Worm (Caenorhabditis elegans) whole organism, early embryonic: ENCODE results near the gene C26E6.1.
A peak's percentile ranks its signal among the peaks of the same experiment; 100 is the strongest.

Experiments
- B0310.2 ChIP-seq: sonication (generic microtip); optimal IDR thresholded peaks from 2 replicates; lab custom pipeline; 2016; ENCODE audit warnings: mild to moderate bottlenecking, missing genetic modification characterization, missing compliant biosample characterization
- F13C5.2 ChIP-seq: sonication (generic microtip); optimal IDR thresholded peaks from 2 replicates; lab custom pipeline; 2017; ENCODE audit warnings: mild to moderate bottlenecking, missing genetic modification characterization, inconsistent platforms, missing compliant biosample characterization
- aly-1 ChIP-seq: sonication (generic microtip); optimal IDR thresholded peaks from 2 replicates; lab custom pipeline; 2016; ENCODE audit warnings: missing genetic modification characterization, missing compliant biosample characterization
- ama-1 ChIP-seq: fragments of 150-350 bp; optimal IDR thresholded peaks from 2 replicates; lab custom pipeline; 2014
- ceh-13 ChIP-seq: fragments of 200-800 bp; sonication (Bioruptor generic); optimal IDR thresholded peaks from 2 replicates; lab custom pipeline; 2018; ENCODE audit warnings: mild to moderate bottlenecking, missing genetic modification characterization, missing compliant biosample characterization
- ceh-36 ChIP-seq: sonication (generic microtip); optimal IDR thresholded peaks from 2 replicates; lab custom pipeline; 2016; ENCODE audit warnings: missing genetic modification characterization, inconsistent platforms, missing compliant biosample characterization
- ets-7 ChIP-seq: sonication (generic microtip); optimal IDR thresholded peaks from 2 replicates; lab custom pipeline; 2016; ENCODE audit warnings: missing genotype, missing genetic modification characterization, missing compliant biosample characterization
- flt-1 ChIP-seq: fragments of 200-800 bp; sonication (Bioruptor generic); IDR thresholded peaks from 2 replicates; pipeline ENCODE4 v1.3.6; 2022; ENCODE audit warnings: missing genetic modification characterization, missing compliant biosample characterization
- hmbx-1 ChIP-seq: sonication (generic microtip); optimal IDR thresholded peaks from 2 replicates; lab custom pipeline; 2016; ENCODE audit warnings: mild to moderate bottlenecking, missing genetic modification characterization, missing compliant biosample characterization
- hmg-4 ChIP-seq: fragments of 200-800 bp; sonication (Bioruptor generic); optimal IDR thresholded peaks from 2 replicates; lab custom pipeline; 2018; ENCODE audit warnings: mild to moderate bottlenecking, missing genetic modification characterization, missing compliant biosample characterization
- hnd-1 ChIP-seq: sonication (generic microtip); optimal IDR thresholded peaks from 2 replicates; lab custom pipeline; 2016; ENCODE audit warnings: missing genetic modification characterization, missing compliant biosample characterization
- pes-1 ChIP-seq: fragments of 200-800 bp; sonication (Bioruptor generic); IDR thresholded peaks from 2 replicates; pipeline ENCODE4 v1.3.6; 2022; ENCODE audit warnings: missing genetic modification reagents, missing genetic modification characterization, missing compliant biosample characterization
- scrt-1 ChIP-seq: fragments of 200-800 bp; sonication (Bioruptor generic); IDR thresholded peaks from 2 replicates; pipeline ENCODE4 v1.3.6; 2022; ENCODE audit warnings: missing genetic modification characterization, missing compliant biosample characterization
- sea-1 ChIP-seq: fragments of 200-800 bp; sonication (Bioruptor generic); conservative IDR thresholded peaks from 2 replicates; pipeline ENCODE4 v1.3.6; 2022; ENCODE audit warnings: missing genetic modification characterization, missing compliant biosample characterization
- tbx-11 ChIP-seq: fragments of 200-800 bp; sonication (Bioruptor generic); IDR thresholded peaks from 2 replicates; pipeline ENCODE4 v1.3.6; 2022; ENCODE audit warnings: missing genetic modification characterization, missing compliant biosample characterization
- tbx-37 ChIP-seq: fragments of 200-800 bp; sonication (Bioruptor generic); conservative IDR thresholded peaks from 2 replicates; pipeline ENCODE4 v1.3.6; 2022; ENCODE audit warnings: missing genetic modification reagents, missing genetic modification characterization, missing compliant biosample characterization
- tra-4 ChIP-seq: sonication (generic microtip); optimal IDR thresholded peaks from 2 replicates; lab custom pipeline; 2017; ENCODE audit warnings: missing genetic modification characterization, missing compliant biosample characterization

C26E6.1 gene

ce11 chrIII:4932203-4932699 lies 24.4 kb upstream of the C26E6.1 start, which contains the start of the genes C26E6.12 and eri-9:
Gene C26E6.12, minus strand, starts transcription at chrIII:4932253.
Gene eri-9, plus strand, starts transcription at chrIII:4932450.
- TF ChIP-seq ama-1 (lab: Kevin White, UChicago) (no peak), pes-1 (GFP tag; lab: Robert Waterston, UW) (no peak), ceh-36 (tag; lab: Kevin White, UChicago) (no peak), aly-1 (tag; lab: Kevin White, UChicago) (no peak), tra-4 (tag; lab: Kevin White, UChicago) (no peak), ceh-13 (GFP tag; lab: Kevin White, UChicago) (no peak), B0310.2 (no peak), sea-1 (GFP tag; lab: Robert Waterston, UW) (no peak), hmg-4 (GFP tag; lab: Kevin White, UChicago) (no peak), flt-1 (GFP tag; lab: Robert Waterston, UW) (no peak)

DNA sequence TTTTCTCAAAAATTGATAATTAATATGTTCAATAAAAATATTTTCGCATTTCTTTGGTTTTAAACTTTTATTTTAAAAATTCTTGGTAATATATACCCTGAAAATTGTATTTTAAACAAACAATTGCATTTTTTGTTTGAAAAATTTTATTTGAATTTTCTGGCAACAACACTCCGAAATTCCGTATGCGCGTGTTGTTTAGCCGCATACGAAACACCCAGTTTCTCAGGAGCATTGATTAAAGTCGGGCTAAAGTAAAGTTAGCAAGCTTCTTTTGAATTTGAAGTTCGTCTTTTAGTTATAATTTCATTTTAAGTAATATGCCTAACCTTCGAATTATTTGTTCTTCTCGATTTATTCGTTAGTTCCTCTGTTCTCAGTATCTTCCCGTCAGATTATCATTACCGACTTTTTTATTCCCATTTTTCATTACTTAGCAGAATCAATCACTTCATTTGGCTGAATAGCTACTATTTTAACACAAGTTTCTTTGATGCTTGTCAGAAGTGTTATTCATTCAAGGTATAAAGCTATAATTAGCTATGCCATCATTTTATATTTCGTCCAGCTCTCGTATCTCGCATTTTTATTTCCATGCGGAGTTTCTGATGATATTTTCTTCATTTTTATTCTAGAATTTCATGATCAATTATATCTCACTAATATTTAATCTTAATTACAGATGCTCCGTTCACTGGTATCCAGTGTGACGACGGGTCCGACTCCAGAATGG lies 21.6 kb upstream of the C26E6.1 start, which contains the start of gene mrps-18C:
Gene mrps-18C (plus strand): TSS at position 683 of the 733 bp plus-strand sequence.
- no peak for TF ChIP-seq tbx-37 (GFP tag; lab: Robert Waterston, UW)
- no peak for TF ChIP-seq sea-1 (GFP tag; lab: Robert Waterston, UW)
- no peak for TF ChIP-seq hmbx-1 (tag; lab: Kevin White, UChicago)
- no peak for TF ChIP-seq ceh-13 (GFP tag; lab: Kevin White, UChicago)

ce11 chrIII:4937022-4937421 lies 19.6 kb upstream of the C26E6.1 start, which contains the start of gene fsn-1:
Gene fsn-1, plus strand, starts transcription at chrIII:4937322.
- TF ChIP-seq tbx-11 (GFP tag; lab: Robert Waterston, UW) (no peak), hnd-1 (tag; lab: Kevin White, UChicago) (no peak), tbx-37 (GFP tag; lab: Robert Waterston, UW) (no peak), tra-4 (tag; lab: Kevin White, UChicago) (no peak), hmbx-1 (tag; lab: Kevin White, UChicago) (no peak), sea-1 (GFP tag; lab: Robert Waterston, UW) (no peak), pes-1 (GFP tag; lab: Robert Waterston, UW) (no peak), scrt-1 (GFP tag; lab: Robert Waterston, UW) (no peak), ama-1 (lab: Kevin White, UChicago) (no peak)

ce11 chrIII:4939267-4939666 lies 17.4 kb upstream of the C26E6.1 start, which contains the start of gene rpb-2:
Gene rpb-2, plus strand, starts transcription at chrIII:4939567.
- TF ChIP-seq tbx-11 (GFP tag; lab: Robert Waterston, UW) = no peak
- no peak for TF ChIP-seq B0310.2
- TF ChIP-seq tbx-37 (GFP tag; lab: Robert Waterston, UW) = no peak
- no peak for TF ChIP-seq ets-7 (tag; lab: Kevin White, UChicago)
- no peak for TF ChIP-seq flt-1 (GFP tag; lab: Robert Waterston, UW)
- TF ChIP-seq F13C5.2 = no peak
- no peak for TF ChIP-seq ama-1 (lab: Kevin White, UChicago)
- TF ChIP-seq tra-4 (tag; lab: Kevin White, UChicago) = no peak
- TF ChIP-seq scrt-1 (GFP tag; lab: Robert Waterston, UW) = no peak
- no peak for TF ChIP-seq hmbx-1 (tag; lab: Kevin White, UChicago)
- no peak for TF ChIP-seq hnd-1 (tag; lab: Kevin White, UChicago)
- no peak for TF ChIP-seq aly-1 (tag; lab: Kevin White, UChicago)
- TF ChIP-seq hmg-4 (GFP tag; lab: Kevin White, UChicago) = no peak
- no peak for TF ChIP-seq ceh-13 (GFP tag; lab: Kevin White, UChicago)
- no peak for TF ChIP-seq sea-1 (GFP tag; lab: Robert Waterston, UW)
- TF ChIP-seq pes-1 (GFP tag; lab: Robert Waterston, UW) = no peak
- no peak for TF ChIP-seq ceh-36 (tag; lab: Kevin White, UChicago)

DNA sequence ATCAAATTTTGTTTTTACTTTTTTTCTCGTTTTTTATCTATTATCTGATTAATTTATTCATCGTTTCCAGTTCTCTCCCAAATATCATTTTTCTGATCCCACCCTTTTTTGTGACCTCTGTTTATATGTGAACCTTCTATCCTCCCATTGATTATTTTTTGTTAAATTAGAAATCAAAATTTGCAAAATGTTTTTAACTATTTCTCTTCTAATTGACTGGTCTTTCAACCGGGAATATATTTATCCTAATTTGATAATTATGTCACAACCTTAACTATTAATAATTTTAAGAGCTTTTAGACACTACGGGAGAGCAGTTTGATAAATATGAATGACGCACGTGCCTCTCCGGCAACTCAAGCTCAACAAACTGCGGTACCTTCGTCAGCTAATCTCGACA lies 12.5 kb upstream of the C26E6.1 start, which contains the start of gene ntl-9:
Gene ntl-9 (plus strand): TSS at position 301 of the 400 bp plus-strand sequence.
- TF ChIP-seq scrt-1 (GFP tag; lab: Robert Waterston, UW) = no peak

- TF ChIP-seq hmbx-1 (tag; lab: Kevin White, UChicago) (no peak), ama-1 (lab: Kevin White, UChicago) (no peak), aly-1 (tag; lab: Kevin White, UChicago) (peak; percentile 7), B0310.2 (peak; percentile 10), ceh-36 (tag; lab: Kevin White, UChicago) (peak; percentile 40), tbx-11 (GFP tag; lab: Robert Waterston, UW) (no peak), hmg-4 (GFP tag; lab: Kevin White, UChicago) (peak; percentile 79), F13C5.2 (peak; percentile 58), hnd-1 (tag; lab: Kevin White, UChicago) (peak; percentile 12), sea-1 (GFP tag; lab: Robert Waterston, UW) (no peak), tbx-37 (GFP tag; lab: Robert Waterston, UW) (no peak; the same call in 1 of the 2 replicates), scrt-1 (GFP tag; lab: Robert Waterston, UW) (0 out of 2 replicates have a peak, but pooled peaks have one; percentile 63), flt-1 (GFP tag; lab: Robert Waterston, UW) (no peak; the same call in 1 of the 2 replicates), ets-7 (tag; lab: Kevin White, UChicago) (peak; percentile 54), pes-1 (GFP tag; lab: Robert Waterston, UW) (peak; percentile 42; the same call in 1 of the 2 replicates), ceh-13 (GFP tag; lab: Kevin White, UChicago) (no peak), tra-4 (tag; lab: Kevin White, UChicago) (no peak)
These were observed 9.3 kb upstream of the C26E6.1 start for ce11 chrIII:4947352-4947751.

- TF ChIP-seq scrt-1 (GFP tag; lab: Robert Waterston, UW) = no peak
- TF ChIP-seq sea-1 (GFP tag; lab: Robert Waterston, UW) = 0 out of 2 replicates have a peak, but pooled peaks have one; percentile 25
- no peak for TF ChIP-seq hnd-1 (tag; lab: Kevin White, UChicago)
- TF ChIP-seq tbx-11 (GFP tag; lab: Robert Waterston, UW) = no peak
- no peak for TF ChIP-seq tra-4 (tag; lab: Kevin White, UChicago)
- TF ChIP-seq ceh-13 (GFP tag; lab: Kevin White, UChicago) = no peak
- peak; percentile 71 for TF ChIP-seq hmg-4 (GFP tag; lab: Kevin White, UChicago)
- TF ChIP-seq ceh-36 (tag; lab: Kevin White, UChicago) = no peak
- TF ChIP-seq aly-1 (tag; lab: Kevin White, UChicago) = peak; percentile 57
- TF ChIP-seq tbx-37 (GFP tag; lab: Robert Waterston, UW) = no peak
- TF ChIP-seq flt-1 (GFP tag; lab: Robert Waterston, UW) = 0 out of 2 replicates have a peak, but pooled peaks have one; percentile 6
- TF ChIP-seq pes-1 (GFP tag; lab: Robert Waterston, UW) = no peak
- TF ChIP-seq B0310.2 = peak; percentile 21
- TF ChIP-seq ama-1 (lab: Kevin White, UChicago) = no peak
- TF ChIP-seq ets-7 (tag; lab: Kevin White, UChicago) = no peak
- TF ChIP-seq hmbx-1 (tag; lab: Kevin White, UChicago) = no peak
- peak; percentile 28 for TF ChIP-seq F13C5.2
These were observed 8.0 kb upstream of the C26E6.1 start for ce11 chrIII:4948631-4949030.
